Worm (Caenorhabditis elegans): ENCODE results near the gene F41G3.10.

ce11 chrII:6770030-6770429 is 20.7 kb upstream of the F41G3.10 start:
- TF ChIP-seq nhr-11 (tag; optimal IDR thresholded peaks at IDR 0.05) (no peak), ztf-11 (tag; optimal IDR thresholded peaks at IDR 0.05) (no peak), elt-3 (tag; optimal IDR thresholded peaks at IDR 0.05) (no peak), nhr-85 (tag) (no peak), grh-1 (GFP tag; IDR thresholded peaks at IDR 0.05) (no peak), C16A3.4 (tag; optimal IDR thresholded peaks at IDR 0.05) (no peak), sup-37 (GFP tag; optimal IDR thresholded peaks at IDR 0.05) (no peak), dsc-1 (tag; optimal IDR thresholded peaks at IDR 0.05) (no peak), nhr-90 (tag; optimal IDR thresholded peaks at IDR 0.05; ENCODE audit: poor library complexity) (no peak), aly-2 (tag; optimal IDR thresholded peaks at IDR 0.05) (no peak)

Measured in whole organism, L1 larva.